Fruit fly (Drosophila melanogaster) whole organism, embryonic: ENCODE data around the gene CG43896.

Experiments used
- CG13287 ChIP-seq: fragments of 200-800 bp; sonication (Bioruptor generic); IDR thresholded peaks from 2 replicates; pipeline ENCODE4 v1.3.6; 2022; ENCODE audit warnings: missing biosample characterization, missing genetic modification characterization; ENCODE audit not compliant: partially characterized antibody
- CG14014 ChIP-seq: fragments of 200-800 bp; sonication (Bioruptor generic); IDR thresholded peaks from 2 replicates; pipeline ENCODE4 v1.3.6; 2022; ENCODE audit warnings: missing biosample characterization, missing genetic modification characterization
- CG15514 ChIP-seq: fragments of 200-800 bp; sonication (Bioruptor generic); optimal IDR thresholded peaks from 3 replicates; lab custom pipeline; 2017; ENCODE audit warnings: missing biosample characterization, missing genetic modification characterization, mild to moderate bottlenecking, moderate library complexity, missing genetic modification reagents
- CG16863 ChIP-seq: fragments of 200-800 bp; sonication (Bioruptor generic); optimal IDR thresholded peaks from 3 replicates; lab custom pipeline; 2016; ENCODE audit warnings: missing biosample characterization, missing genetic modification characterization
- CG17186 ChIP-seq: fragments of 200-800 bp; sonication (Bioruptor generic); optimal IDR thresholded peaks from 3 replicates; lab custom pipeline; 2017; ENCODE audit warnings: missing biosample characterization, missing genetic modification reagents, missing genetic modification characterization
- CG2120 ChIP-seq: fragments of 200-800 bp; sonication (Bioruptor generic); optimal IDR thresholded peaks from 3 replicates; lab custom pipeline; 2016; ENCODE audit warnings: missing biosample characterization, missing genetic modification characterization
- CG2199 ChIP-seq: fragments of 200-800 bp; sonication (Bioruptor generic); IDR thresholded peaks from 3 replicates; pipeline ENCODE4 v1.3.6; 2022; ENCODE audit warnings: missing biosample characterization, missing genetic modification characterization
- CG2202 ChIP-seq: fragments of 200-800 bp; sonication (Bioruptor generic); optimal IDR thresholded peaks from 2 replicates; lab custom pipeline; 2018; ENCODE audit warnings: missing biosample characterization, mild to moderate bottlenecking, missing genetic modification characterization
- CG4820 ChIP-seq: fragments of 200-800 bp; sonication (Bioruptor generic); optimal IDR thresholded peaks from 3 replicates; lab custom pipeline; 2016; ENCODE audit warnings: missing biosample characterization, missing genetic modification characterization
- CG5245 ChIP-seq: fragments of 200-800 bp; sonication (Bioruptor generic); optimal IDR thresholded peaks from 3 replicates; lab custom pipeline; 2016; ENCODE audit warnings: missing biosample characterization, missing genetic modification characterization
- CG6689 ChIP-seq: fragments of 200-800 bp; sonication (Bioruptor generic); IDR thresholded peaks from 2 replicates; pipeline ENCODE4 v1.3.6; 2022; ENCODE audit warnings: missing biosample characterization, missing genetic modification characterization
- CG8281 ChIP-seq: fragments of 200-800 bp; sonication (Bioruptor generic); optimal IDR thresholded peaks from 2 replicates; lab custom pipeline; 2018; ENCODE audit warnings: missing biosample characterization, mild to moderate bottlenecking, missing genetic modification characterization, moderate library complexity
- CG8388 ChIP-seq: fragments of 200-800 bp; sonication (Bioruptor generic); optimal IDR thresholded peaks from 2 replicates; lab custom pipeline; 2019; ENCODE audit warnings: missing biosample characterization, mild to moderate bottlenecking, missing genetic modification characterization, moderate library complexity
- CG8765 ChIP-seq: fragments of 200-800 bp; sonication (Bioruptor generic); IDR thresholded peaks from 2 replicates; pipeline ENCODE4 v1.3.6; 2022; ENCODE audit warnings: missing biosample characterization, missing genetic modification characterization
- CTCF ChIP-seq: fragments of 200-800 bp; sonication (Bioruptor generic); optimal IDR thresholded peaks from 2 replicates; lab custom pipeline; 2017; ENCODE audit warnings: missing biosample characterization, mild to moderate bottlenecking, missing genetic modification characterization, moderate library complexity
- Dad ChIP-seq: fragments of 200-800 bp; sonication (Bioruptor generic); optimal IDR thresholded peaks from 3 replicates; lab custom pipeline; 2016; ENCODE audit warnings: missing biosample characterization, missing genetic modification characterization
- Ets65A ChIP-seq: fragments of 200-800 bp; sonication (Bioruptor generic); peaks from one replicate; lab custom pipeline; 2016; ENCODE audit warnings: missing biosample characterization, missing genetic modification characterization
- Fer2 ChIP-seq: fragments of 200-800 bp; sonication (Bioruptor generic); optimal IDR thresholded peaks from 2 replicates; lab custom pipeline; 2018; ENCODE audit warnings: missing biosample characterization, mild to moderate bottlenecking, missing genetic modification characterization, moderate library complexity
- Fer3 ChIP-seq: fragments of 200-800 bp; sonication (Bioruptor generic); optimal IDR thresholded peaks from 2 replicates; lab custom pipeline; 2018; ENCODE audit warnings: missing biosample characterization, mild to moderate bottlenecking, missing genetic modification characterization, moderate library complexity
- GATAe ChIP-seq: fragments of 200-800 bp; sonication (Bioruptor generic); conservative IDR thresholded peaks from 2 replicates; pipeline ENCODE4 v1.3.6; 2022; ENCODE audit warnings: missing biosample characterization, missing genetic modification characterization
- H15 ChIP-seq: fragments of 200-800 bp; sonication (Bioruptor generic); IDR thresholded peaks from 3 replicates; pipeline ENCODE4 v1.3.6; 2022; ENCODE audit warnings: missing biosample characterization, missing genetic modification characterization
- MBD-R2 ChIP-seq: fragments of 200-800 bp; sonication (Bioruptor generic); IDR thresholded peaks from 2 replicates; pipeline ENCODE4 v1.3.6; 2022; ENCODE audit warnings: missing biosample characterization, missing genetic modification characterization
- Med ChIP-seq: fragments of 200-800 bp; sonication (Bioruptor generic); peaks from one replicate; lab custom pipeline; 2016; ENCODE audit warnings: missing biosample characterization, missing genetic modification characterization, mild to moderate bottlenecking, inconsistent platforms, moderate library complexity
- Meics ChIP-seq: fragments of 200-800 bp; sonication (Bioruptor generic); optimal IDR thresholded peaks from 2 replicates; lab custom pipeline; 2017; ENCODE audit warnings: missing biosample characterization, mild to moderate bottlenecking, missing genetic modification characterization
- NfI ChIP-seq: fragments of 200-800 bp; sonication (Bioruptor generic); optimal IDR thresholded peaks from 3 replicates; lab custom pipeline; 2018; ENCODE audit warnings: missing biosample characterization, mild to moderate bottlenecking, missing genetic modification characterization, moderate library complexity
- TFAM ChIP-seq: fragments of 200-800 bp; sonication (Bioruptor generic); optimal IDR thresholded peaks from 2 replicates; lab custom pipeline; 2017; ENCODE audit warnings: missing biosample characterization, missing genetic modification characterization, inconsistent platforms
- Trl ChIP-seq, 3 experiments: fragments of >200 bp in 2 of 3; fragments of 200-800 bp in 1 of 3; sonication (Bioruptor generic) in 1 of 3; optimal IDR thresholded peaks; 2 replicates in 1 of 3; 3 replicates in 2 of 3; lab custom pipeline; 2016 to 2017; ENCODE audit warnings: missing biosample characterization in 1 of 3, missing genetic modification characterization in 1 of 3
- chm ChIP-seq: fragments of 200-800 bp; sonication (Bioruptor generic); IDR thresholded peaks from 2 replicates; pipeline ENCODE4 v1.3.6; 2022; ENCODE audit warnings: missing biosample characterization, missing genetic modification characterization
- ewg ChIP-seq: fragments of 200-800 bp; sonication (Bioruptor generic); optimal IDR thresholded peaks from 3 replicates; lab custom pipeline; 2017; ENCODE audit warnings: mild to moderate bottlenecking, missing biosample characterization, missing genetic modification reagents, missing genetic modification characterization
- ind ChIP-seq: fragments of 200-800 bp; sonication (Bioruptor generic); optimal IDR thresholded peaks from 3 replicates; lab custom pipeline; 2016; ENCODE audit warnings: missing biosample characterization, missing genetic modification characterization
- jigr1 ChIP-seq: fragments of 200-800 bp; sonication (Bioruptor generic); IDR thresholded peaks from 3 replicates; pipeline ENCODE4 v1.3.6; 2022; ENCODE audit warnings: missing biosample characterization, missing genetic modification characterization
- kay ChIP-seq: fragments of 200-800 bp; sonication (Bioruptor generic); optimal IDR thresholded peaks from 2 replicates; lab custom pipeline; 2016; ENCODE audit warnings: missing biosample characterization, missing genetic modification characterization
- mirr ChIP-seq: fragments of 200-800 bp; sonication (Bioruptor generic); optimal IDR thresholded peaks from 3 replicates; lab custom pipeline; 2018; ENCODE audit warnings: missing biosample characterization, mild to moderate bottlenecking, missing genetic modification characterization
- nom ChIP-seq: fragments of 200-800 bp; sonication (Bioruptor generic); optimal IDR thresholded peaks from 2 replicates; lab custom pipeline; 2017; ENCODE audit warnings: missing biosample characterization, missing genetic modification characterization, mild to moderate bottlenecking, moderate library complexity, missing genetic modification reagents
- p53 ChIP-seq: fragments of 200-800 bp; sonication (Bioruptor generic); optimal IDR thresholded peaks from 2 replicates; lab custom pipeline; 2016; ENCODE audit warnings: missing biosample characterization, missing genetic modification characterization
- pb ChIP-seq: fragments of 200-800 bp; sonication (Bioruptor generic); optimal IDR thresholded peaks from 3 replicates; lab custom pipeline; 2016; ENCODE audit warnings: missing biosample characterization, missing genetic modification characterization
- pho ChIP-seq: fragments of 200-800 bp; sonication (Bioruptor generic); optimal IDR thresholded peaks from 2 replicates; lab custom pipeline; 2016; ENCODE audit warnings: missing biosample characterization, missing genetic modification characterization
- salm ChIP-seq: fragments of 200-800 bp; sonication (Bioruptor generic); optimal IDR thresholded peaks from 2 replicates; lab custom pipeline; 2018; ENCODE audit warnings: missing biosample characterization, mild to moderate bottlenecking, missing genetic modification characterization
- scrt ChIP-seq: fragments of 200-800 bp; sonication (Bioruptor generic); optimal IDR thresholded peaks from 2 replicates; lab custom pipeline; 2018; ENCODE audit warnings: missing biosample characterization, mild to moderate bottlenecking, missing genetic modification characterization, moderate library complexity
- sens-2 ChIP-seq: fragments of 200-800 bp; sonication (Bioruptor generic); IDR thresholded peaks from 2 replicates; pipeline ENCODE4 v1.3.6; 2022; ENCODE audit warnings: missing biosample characterization, missing genetic modification characterization
- stwl ChIP-seq: fragments of 200-800 bp; sonication (Bioruptor generic); optimal IDR thresholded peaks from 3 replicates; lab custom pipeline; 2018; ENCODE audit warnings: missing biosample characterization, mild to moderate bottlenecking, missing genetic modification characterization, moderate library complexity
- trem ChIP-seq: fragments of 200-800 bp; optimal IDR thresholded peaks from 3 replicates; lab custom pipeline; 2019; ENCODE audit warnings: missing biosample characterization, mild to moderate bottlenecking, missing genetic modification characterization, moderate library complexity
- wek ChIP-seq: fragments of 200-800 bp; sonication (Bioruptor generic); optimal IDR thresholded peaks from 3 replicates; lab custom pipeline; 2018; ENCODE audit warnings: missing biosample characterization, mild to moderate bottlenecking, missing genetic modification characterization, moderate library complexity
- yki ChIP-seq: fragments of >200 bp; optimal IDR thresholded peaks from 3 replicates; lab custom pipeline; 2018
- zen2 ChIP-seq: fragments of 200-800 bp; sonication (Bioruptor generic); IDR thresholded peaks from 3 replicates; pipeline ENCODE4 v1.3.6; 2022; ENCODE audit warnings: missing biosample characterization, missing genetic modification characterization; ENCODE audit not compliant: partially characterized antibody
- zfh1 ChIP-seq: fragments of 200-800 bp; sonication (Bioruptor generic); IDR thresholded peaks from 3 replicates; pipeline ENCODE4 v1.3.6; 2022; ENCODE audit warnings: missing biosample characterization, missing genetic modification characterization

The CG43896 gene

DNA sequence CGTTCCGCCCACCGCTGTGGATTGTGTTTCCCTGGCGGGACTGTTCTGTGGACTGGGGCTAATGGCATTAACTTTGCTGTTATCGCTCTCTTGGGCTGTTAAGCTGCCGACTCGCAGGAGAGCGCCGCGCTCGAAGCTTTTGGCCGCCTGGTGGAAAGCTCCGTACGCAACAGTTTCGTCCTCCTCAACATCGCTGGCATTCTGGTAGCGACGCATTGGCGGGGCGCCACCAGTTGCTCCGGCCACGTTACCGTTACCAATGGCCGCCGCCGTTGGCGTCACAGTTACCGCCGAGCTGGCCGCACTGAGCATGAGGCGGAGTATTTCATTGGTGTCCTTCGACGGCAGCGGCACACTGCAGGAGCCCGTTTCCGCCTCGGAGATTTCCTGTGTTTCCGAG, 38.6 kb upstream of the CG43896 start:
- no peak for TF ChIP-seq Fer2 (tag; lab: Kevin White, UChicago)
- TF ChIP-seq Ets65A (GFP tag; lab: Kevin White, UChicago), result peak; percentile 48
- TF ChIP-seq scrt, result peak; percentile 93
- TF ChIP-seq CG14014 (GFP tag; lab: Robert Waterston, UW), result no peak
- TF ChIP-seq CG6689 (GFP tag; lab: Robert Waterston, UW), result 0 out of 2 replicates have a peak, but pooled peaks have one; percentile 6
- 0 out of 3 replicates have a peak, but pooled peaks have one; percentile 25 for TF ChIP-seq zen2 (GFP tag; lab: Robert Waterston, UW)

DNA sequence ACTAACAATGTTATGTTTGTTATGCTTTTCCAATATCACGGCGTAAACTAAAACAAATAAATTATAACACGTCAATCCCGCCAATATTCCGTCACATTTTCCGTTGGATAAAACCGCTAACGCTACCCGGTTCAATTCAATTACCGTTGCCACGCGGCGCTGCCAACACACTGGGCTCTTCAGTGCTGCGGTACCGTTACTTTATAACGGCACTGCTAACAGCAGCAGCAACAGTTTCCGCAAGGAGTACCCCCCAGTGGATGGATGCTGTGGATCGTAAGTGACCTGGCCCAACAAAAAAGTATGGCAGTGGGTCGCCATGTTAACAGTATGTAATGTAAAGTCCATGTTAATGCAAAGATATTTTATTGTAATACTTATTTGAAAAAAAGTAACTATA, 37.2 kb upstream of the CG43896 start, which contains the start of gene CG44837:
Gene CG44837, minus strand, starts transcription at position 157 of the 400 bp plus-strand sequence.
- no peak for TF ChIP-seq CG8765 (GFP tag; lab: Robert Waterston, UW)
- TF ChIP-seq p53 (GFP tag; lab: Kevin White, UChicago), result no peak
- TF ChIP-seq scrt, result peak; percentile 84
- no peak for TF ChIP-seq Trl (optimal IDR thresholded peaks at IDR 0.05; lab: Kevin White, UChicago)
- TF ChIP-seq Trl (GFP tag; optimal IDR thresholded peaks at IDR 0.05; lab: Kevin White, UChicago), result no peak
- TF ChIP-seq CG17186 (GFP tag; lab: Kevin White, UChicago), result no peak
- no peak for TF ChIP-seq wek (GFP tag; lab: Kevin White, UChicago)
- peak; percentile 7 for TF ChIP-seq Med (GFP tag; lab: Kevin White, UChicago)
- no peak for TF ChIP-seq TFAM (GFP tag; lab: Kevin White, UChicago)
- TF ChIP-seq stwl (tag; lab: Kevin White, UChicago), result peak; percentile 32
- no peak for TF ChIP-seq GATAe (GFP tag; lab: Robert Waterston, UW)
- TF ChIP-seq trem, result peak; percentile 8
- TF ChIP-seq salm (tag; lab: Kevin White, UChicago), result no peak
- no peak for TF ChIP-seq CG16863 (GFP tag; lab: Kevin White, UChicago)
- no peak for TF ChIP-seq jigr1 (GFP tag; lab: Robert Waterston, UW)
- TF ChIP-seq MBD-R2 (GFP tag; lab: Robert Waterston, UW), result no peak
- TF ChIP-seq CG13287, result no peak

DNA sequence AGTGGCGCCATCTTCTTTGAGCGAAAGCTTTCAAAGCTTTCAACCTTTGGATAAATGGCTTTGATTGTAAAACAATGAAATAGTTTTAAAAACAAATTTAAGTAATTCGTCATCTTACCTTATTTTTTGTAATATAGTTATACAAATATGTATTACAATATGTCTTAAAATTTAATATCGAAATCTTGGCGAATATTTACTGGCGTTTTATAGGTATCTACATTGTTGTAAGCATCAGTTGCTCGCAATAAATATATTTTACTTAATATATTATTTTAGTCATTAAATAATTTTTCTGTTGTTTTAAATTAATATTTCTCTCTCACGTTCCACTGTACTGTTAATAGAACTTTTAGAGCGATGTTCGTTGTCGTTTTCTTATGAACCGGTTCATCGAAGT, 34.3 kb upstream of the CG43896 start, which contains the start of gene Rpt4R:
Gene Rpt4R, plus strand, starts transcription at position 301 of the 400 bp plus-strand sequence.
- TF ChIP-seq CTCF (peak; percentile 75), CG2120 (GFP tag; lab: Kevin White, UChicago) (no peak), CG15514 (GFP tag; lab: Kevin White, UChicago) (peak; percentile 17), chm (GFP tag; lab: Robert Waterston, UW) (no peak)

DNA sequence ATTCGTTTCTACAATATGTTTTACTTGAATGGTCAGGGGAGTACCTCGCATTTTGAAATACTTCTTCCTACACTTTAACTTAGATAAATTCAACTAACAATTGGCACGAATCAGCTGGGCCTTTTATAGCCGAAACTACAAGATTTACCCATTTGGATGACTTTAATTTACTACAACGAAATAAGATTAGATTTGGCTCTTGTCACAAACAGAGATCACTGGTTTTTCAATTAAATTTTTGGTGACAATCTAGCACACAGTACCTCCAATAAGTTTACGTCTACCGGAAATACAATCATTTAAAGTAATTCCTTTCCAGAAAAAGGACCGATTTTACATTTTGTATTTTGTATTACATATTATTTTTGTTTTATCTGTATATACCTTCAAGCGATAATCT, 31.2 kb upstream of the CG43896 start, which contains the start of gene CG5883:
Gene CG5883, minus strand, starts transcription at position 101 of the 400 bp plus-strand sequence.
- TF ChIP-seq CG8281 (tag; lab: Kevin White, UChicago) (no peak), ewg (GFP tag; lab: Kevin White, UChicago) (no peak), CG8388 (peak; percentile 6)
- TF ChIP-seq, all 482 proteins: peak for 1

DNA sequence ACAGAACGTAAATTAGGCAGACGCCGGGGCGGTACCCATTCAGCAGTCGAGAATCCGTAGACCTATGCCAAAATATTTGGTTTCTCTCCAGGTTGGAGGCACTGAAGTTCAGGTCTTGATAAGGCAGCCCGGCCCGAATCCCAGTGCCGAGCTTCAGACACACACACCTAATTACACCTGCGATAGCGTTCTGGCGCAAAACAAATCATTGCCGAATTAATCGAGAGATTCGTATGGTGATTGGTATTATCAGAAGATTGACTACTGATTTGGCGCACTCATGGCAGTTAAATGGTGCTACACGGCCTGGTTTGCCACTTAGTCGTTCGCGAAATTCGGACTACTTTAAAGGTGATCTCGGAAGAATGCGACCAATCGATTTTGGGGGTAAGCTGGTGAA, 28.6 kb upstream of the CG43896 start, which contains the start of gene CG7252:
Gene CG7252, plus strand, starts transcription at position 319 of the 400 bp plus-strand sequence.
- TF ChIP-seq H15 (no peak), Fer3 (no peak), pho (GFP tag; lab: Kevin White, UChicago) (no peak), pb (GFP tag; lab: Kevin White, UChicago) (no peak), sens-2 (no peak), mirr (peak; percentile 54), zfh1 (GFP tag; lab: Robert Waterston, UW) (no peak), p53 (GFP tag; lab: Kevin White, UChicago) (no peak), yki (lab: Kevin White, UChicago) (no peak), CG2199 (GFP tag; lab: Robert Waterston, UW) (no peak), CG2202 (tag; lab: Kevin White, UChicago) (no peak), Meics (GFP tag; lab: Kevin White, UChicago) (no peak), NfI (GFP tag; lab: Kevin White, UChicago) (no peak), ind (GFP tag; lab: Kevin White, UChicago) (no peak), Dad (GFP tag; lab: Kevin White, UChicago) (no peak), nom (GFP tag; lab: Kevin White, UChicago) (no peak), CG5245 (GFP tag; lab: Kevin White, UChicago) (no peak), CG4820 (GFP tag; lab: Kevin White, UChicago) (no peak), kay (GFP tag; lab: Kevin White, UChicago) (no peak)
